Fruit fly (Drosophila melanogaster) whole organism, embryonic: Measurements from ENCODE around the gene CG3815.

Experiments used
- ATbp ChIP-seq: fragments of 200-800 bp; sonication (Bioruptor generic); optimal IDR thresholded peaks from 2 replicates; lab custom pipeline; 2017; ENCODE audit warnings: missing biosample characterization, mild to moderate bottlenecking, missing genetic modification characterization, missing genetic modification reagents
- Awh ChIP-seq: fragments of 200-800 bp; sonication (Bioruptor generic); IDR thresholded peaks from 2 replicates; pipeline ENCODE4, ENCODE4 v1.3.6; 2022; ENCODE audit warnings: missing biosample characterization, missing genetic modification characterization
- B-H1 ChIP-seq: fragments of 200-800 bp; sonication (Bioruptor generic); IDR thresholded peaks from 3 replicates; pipeline ENCODE4 v1.3.6; 2022; ENCODE audit warnings: missing biosample characterization, missing genetic modification characterization
- CG10209 ChIP-seq: fragments of 200-800 bp; sonication (Bioruptor generic); optimal IDR thresholded peaks from 3 replicates; lab custom pipeline; 2017; ENCODE audit warnings: missing biosample characterization, mild to moderate bottlenecking, missing genetic modification characterization, missing genetic modification reagents
- CG10321 ChIP-seq: fragments of 200-800 bp; sonication (Bioruptor generic); IDR thresholded peaks from 2 replicates; pipeline ENCODE4 v1.3.6; 2022; ENCODE audit warnings: missing biosample characterization, missing genetic modification characterization
- CG11093 ChIP-seq: fragments of 200-800 bp; sonication (Bioruptor generic); IDR thresholded peaks from 3 replicates; pipeline ENCODE4 v1.3.6; 2022; ENCODE audit warnings: missing biosample characterization, missing genetic modification characterization
- CG11696 ChIP-seq: fragments of 200-800 bp; sonication (Bioruptor generic); IDR thresholded peaks from 2 replicates; pipeline ENCODE4 v1.3.6; 2022; ENCODE audit warnings: missing biosample characterization, missing genetic modification characterization
- CG12104 ChIP-seq: fragments of 200-800 bp; sonication (Bioruptor generic); optimal IDR thresholded peaks from 3 replicates; lab custom pipeline; 2016; ENCODE audit warnings: missing biosample characterization, missing genetic modification characterization
- CG12155 ChIP-seq: fragments of 200-800 bp; sonication (Bioruptor generic); optimal IDR thresholded peaks from 3 replicates; lab custom pipeline; 2016; ENCODE audit warnings: missing biosample characterization, missing genetic modification characterization
- CG12744 ChIP-seq: fragments of 200-800 bp; sonication (Bioruptor generic); optimal IDR thresholded peaks from 2 replicates; lab custom pipeline; 2016; ENCODE audit warnings: missing biosample characterization, missing genetic modification characterization
- CG1529 ChIP-seq: fragments of 200-800 bp; sonication (Bioruptor generic); optimal IDR thresholded peaks from 3 replicates; lab custom pipeline; 2018; ENCODE audit warnings: missing biosample characterization, missing genetic modification characterization
- CG15479 ChIP-seq: fragments of 200-800 bp; sonication (Bioruptor generic); optimal IDR thresholded peaks from 3 replicates; lab custom pipeline; 2019; ENCODE audit warnings: missing biosample characterization, mild to moderate bottlenecking, missing genetic modification characterization, moderate library complexity
- CG1602 ChIP-seq: fragments of 200-800 bp; sonication (Bioruptor generic); optimal IDR thresholded peaks from 3 replicates; lab custom pipeline; 2016; ENCODE audit warnings: missing biosample characterization, missing genetic modification characterization
- CG18619 ChIP-seq: fragments of 200-800 bp; sonication (Bioruptor generic); optimal IDR thresholded peaks from 3 replicates; lab custom pipeline; 2017; ENCODE audit warnings: missing biosample characterization, mild to moderate bottlenecking, missing genetic modification characterization
- CG2889 ChIP-seq: fragments of 200-800 bp; sonication (Bioruptor generic); IDR thresholded peaks from 3 replicates; pipeline ENCODE4 v1.3.6; 2022; ENCODE audit warnings: missing biosample characterization, missing genetic modification characterization
- CG34422 ChIP-seq: fragments of 200-800 bp; sonication (Bioruptor generic); IDR thresholded peaks from 3 replicates; pipeline ENCODE4 v1.3.6; 2022; ENCODE audit warnings: missing biosample characterization, missing genetic modification characterization
- CG4820 ChIP-seq: fragments of 200-800 bp; sonication (Bioruptor generic); optimal IDR thresholded peaks from 3 replicates; lab custom pipeline; 2016; ENCODE audit warnings: missing biosample characterization, missing genetic modification characterization
- CG6654 ChIP-seq: fragments of 200-800 bp; sonication (Bioruptor generic); optimal IDR thresholded peaks from 2 replicates; lab custom pipeline; 2017; ENCODE audit warnings: missing biosample characterization, mild to moderate bottlenecking, missing genetic modification characterization
- CG6689 ChIP-seq: fragments of 200-800 bp; sonication (Bioruptor generic); IDR thresholded peaks from 2 replicates; pipeline ENCODE4 v1.3.6; 2022; ENCODE audit warnings: missing biosample characterization, missing genetic modification characterization
- CG8089 ChIP-seq: fragments of 200-800 bp; sonication (Bioruptor generic); optimal IDR thresholded peaks from 3 replicates; lab custom pipeline; 2016; ENCODE audit warnings: missing biosample characterization, missing genetic modification characterization
- CG8944 ChIP-seq: fragments of 200-800 bp; sonication (Bioruptor generic); optimal IDR thresholded peaks from 3 replicates; lab custom pipeline; 2016; ENCODE audit warnings: missing biosample characterization, missing genetic modification characterization
- Deaf1 ChIP-seq: fragments of 200-800 bp; optimal IDR thresholded peaks from 3 replicates; lab custom pipeline; 2019; ENCODE audit warnings: missing biosample characterization, mild to moderate bottlenecking, missing genetic modification characterization, moderate library complexity
- Dfd ChIP-seq, 2 experiments: fragments of >200 bp; optimal IDR thresholded peaks; 2 replicates each; lab custom pipeline; 2017; ENCODE audit warnings: missing biosample characterization in 2 of 2, missing genetic modification characterization in 2 of 2
- Dip2 ChIP-seq: fragments of 200-800 bp; sonication (Bioruptor generic); IDR thresholded peaks from 2 replicates; pipeline ENCODE4 v1.3.6; 2022; ENCODE audit warnings: missing biosample characterization, missing genetic modification characterization
- Doc2 ChIP-seq: fragments of 200-800 bp; sonication (Bioruptor generic); IDR thresholded peaks from 2 replicates; pipeline ENCODE4 v1.3.6; 2022; ENCODE audit warnings: missing biosample characterization, missing genetic modification characterization
- Dp ChIP-seq: fragments of 200-800 bp; sonication (Bioruptor generic); optimal IDR thresholded peaks from 2 replicates; lab custom pipeline; 2018; ENCODE audit warnings: missing biosample characterization, mild to moderate bottlenecking, missing genetic modification characterization, moderate library complexity
- Fer1 ChIP-seq: fragments of 200-800 bp; sonication (Bioruptor generic); optimal IDR thresholded peaks from 2 replicates; lab custom pipeline; 2017; ENCODE audit warnings: missing biosample characterization, mild to moderate bottlenecking, missing genetic modification characterization
- GATAe ChIP-seq: fragments of 200-800 bp; sonication (Bioruptor generic); conservative IDR thresholded peaks from 2 replicates; pipeline ENCODE4 v1.3.6; 2022; ENCODE audit warnings: missing biosample characterization, missing genetic modification characterization
- HLH54F ChIP-seq: fragments of 200-800 bp; sonication (Bioruptor generic); optimal IDR thresholded peaks from 3 replicates; lab custom pipeline; 2016; ENCODE audit warnings: missing biosample characterization, missing genetic modification characterization
- Hr78 ChIP-seq, 2 experiments: fragments of 200-800 bp in 1 of 2; fragments of >200 bp in 1 of 2; sonication (Bioruptor generic) in 1 of 2; optimal IDR thresholded peaks; 2 replicates each; lab custom pipeline; 2017 to 2019; ENCODE audit warnings: missing biosample characterization in 2 of 2, missing genetic modification characterization in 2 of 2, mild to moderate bottlenecking in 1 of 2, moderate library complexity in 1 of 2
- Max ChIP-seq: fragments of 200-800 bp; sonication (Bioruptor generic); optimal IDR thresholded peaks from 2 replicates; lab custom pipeline; 2016; ENCODE audit warnings: missing biosample characterization, mild to moderate bottlenecking, missing genetic modification characterization
- Side ChIP-seq: fragments of 200-800 bp; sonication (Bioruptor generic); optimal IDR thresholded peaks from 2 replicates; lab custom pipeline; 2016; ENCODE audit warnings: missing biosample characterization, missing genetic modification characterization
- Spps ChIP-seq: fragments of 200-800 bp; sonication (Bioruptor generic); optimal IDR thresholded peaks from 2 replicates; lab custom pipeline; 2018; ENCODE audit warnings: missing biosample characterization, mild to moderate bottlenecking, missing genetic modification characterization
- aop ChIP-seq: fragments of 200-800 bp; sonication (Bioruptor generic); IDR thresholded peaks from 2 replicates; pipeline ENCODE4 v1.3.6; 2022; ENCODE audit warnings: missing biosample characterization, missing genetic modification characterization
- bab2 ChIP-seq: fragments of 200-800 bp; sonication (Bioruptor generic); optimal IDR thresholded peaks from 2 replicates; lab custom pipeline; 2016; ENCODE audit warnings: missing biosample characterization, missing genetic modification characterization
- crp ChIP-seq, 2 experiments: fragments of 200-800 bp; sonication (Bioruptor generic); optimal IDR thresholded peaks; 2 replicates in 1 of 2; 3 replicates in 1 of 2; lab custom pipeline; 2017; ENCODE audit warnings: missing biosample characterization in 2 of 2, missing genetic modification characterization in 2 of 2, mild to moderate bottlenecking in 1 of 2, moderate library complexity in 1 of 2
- dysf ChIP-seq: fragments of 200-800 bp; sonication (Bioruptor generic); IDR thresholded peaks from 3 replicates; pipeline ENCODE4 v1.3.6; 2022; ENCODE audit warnings: missing biosample characterization, missing genetic modification characterization
- emc ChIP-seq: fragments of 200-800 bp; sonication (Bioruptor generic); optimal IDR thresholded peaks from 2 replicates; lab custom pipeline; 2016; ENCODE audit warnings: missing biosample characterization, missing genetic modification characterization
- ems ChIP-seq: fragments of 200-800 bp; sonication (Bioruptor generic); optimal IDR thresholded peaks from 3 replicates; lab custom pipeline; 2016; ENCODE audit warnings: missing biosample characterization, missing genetic modification characterization
- jigr1 ChIP-seq: fragments of 200-800 bp; sonication (Bioruptor generic); IDR thresholded peaks from 3 replicates; pipeline ENCODE4 v1.3.6; 2022; ENCODE audit warnings: missing biosample characterization, missing genetic modification characterization
- odd ChIP-seq: fragments of 200-800 bp; sonication (Bioruptor generic); optimal IDR thresholded peaks from 2 replicates; lab custom pipeline; 2017; ENCODE audit warnings: missing biosample characterization, mild to moderate bottlenecking, missing genetic modification characterization
- org-1 ChIP-seq: fragments of 200-800 bp; sonication (Bioruptor generic); optimal IDR thresholded peaks from 2 replicates; lab custom pipeline; 2017; ENCODE audit warnings: missing biosample characterization, missing genetic modification characterization
- sens-2 ChIP-seq: fragments of 200-800 bp; sonication (Bioruptor generic); IDR thresholded peaks from 2 replicates; pipeline ENCODE4 v1.3.6; 2022; ENCODE audit warnings: missing biosample characterization, missing genetic modification characterization
- seq ChIP-seq: fragments of 200-800 bp; sonication (Bioruptor generic); IDR thresholded peaks from 2 replicates; pipeline ENCODE4 v1.3.6; 2022; ENCODE audit warnings: missing biosample characterization, missing genetic modification characterization
- sima ChIP-seq: fragments of 200-800 bp; sonication (Bioruptor generic); optimal IDR thresholded peaks from 2 replicates; lab custom pipeline; 2016; ENCODE audit warnings: missing biosample characterization, missing genetic modification characterization
- slbo ChIP-seq: fragments of 200-800 bp; sonication (Bioruptor generic); IDR thresholded peaks from 2 replicates; pipeline ENCODE4 v1.3.6; 2022; ENCODE audit warnings: missing biosample characterization, missing genetic modification characterization
- sna ChIP-seq: fragments of 200-800 bp; sonication (Bioruptor generic); IDR thresholded peaks from 2 replicates; pipeline ENCODE4 v1.3.6; 2022; ENCODE audit warnings: missing biosample characterization, missing genetic modification characterization; ENCODE audit not compliant: partially characterized antibody
- sug ChIP-seq: fragments of 200-800 bp; optimal IDR thresholded peaks from 2 replicates; lab custom pipeline; 2019; ENCODE audit warnings: missing biosample characterization, mild to moderate bottlenecking, missing genetic modification characterization, moderate library complexity
- tap ChIP-seq: fragments of 200-800 bp; optimal IDR thresholded peaks from 3 replicates; lab custom pipeline; 2019; ENCODE audit warnings: missing biosample characterization, mild to moderate bottlenecking, missing genetic modification characterization, moderate library complexity
- wdn ChIP-seq: fragments of 200-800 bp; sonication (Bioruptor generic); IDR thresholded peaks from 2 replicates; pipeline ENCODE4 v1.3.6; 2022; ENCODE audit warnings: missing biosample characterization, missing genetic modification characterization

CG3815 gene

DNA sequence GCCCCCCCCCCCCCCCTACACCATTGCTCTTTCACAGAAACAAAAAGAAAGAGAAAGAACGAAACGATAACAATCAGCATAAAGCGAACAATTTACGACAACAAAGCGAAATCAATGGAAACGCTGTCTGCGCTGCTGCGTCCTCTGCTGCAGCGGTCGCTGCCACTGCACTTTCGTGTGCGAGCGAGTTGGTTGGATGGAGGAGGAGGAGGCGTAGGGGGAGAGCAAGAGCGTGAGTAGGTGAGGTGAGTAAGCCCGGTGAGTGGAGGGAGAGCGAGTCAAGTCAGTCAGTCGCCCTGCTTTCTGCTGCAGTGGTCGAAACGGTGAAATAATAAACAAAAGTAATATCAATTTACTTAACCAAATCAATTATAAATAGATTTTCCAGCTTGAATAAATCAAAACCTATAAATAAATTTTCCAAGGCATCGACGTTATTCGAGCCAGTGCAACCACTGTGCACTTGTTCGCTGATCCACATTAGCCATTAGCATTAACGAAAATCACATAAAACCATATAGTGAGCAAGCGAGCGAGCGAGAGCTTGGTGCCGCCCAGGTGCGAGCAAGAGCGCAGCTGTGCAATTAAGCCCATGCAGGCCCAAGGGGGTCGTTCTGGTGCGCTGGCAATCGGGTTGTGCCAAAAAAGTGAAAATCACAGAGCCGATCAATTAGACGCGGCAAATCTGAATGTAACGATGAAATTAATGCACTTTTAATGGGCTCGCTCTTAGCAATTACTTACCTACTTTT, 48.8 kb downstream of the CG3815 start (continued):
- TF ChIP-seq Spps (tag; lab: Kevin White, UChicago) (no peak), GATAe (GFP tag; lab: Robert Waterston, UW) (no peak), sima (GFP tag; lab: Kevin White, UChicago) (no peak), odd (GFP tag; lab: Kevin White, UChicago) (no peak), ems (GFP tag; lab: Kevin White, UChicago) (no peak), CG12104 (no peak), CG11093 (0 out of 3 replicates have a peak, but pooled peaks have one; percentile 13), Dp (no peak), CG11696 (GFP tag; lab: Robert Waterston, UW) (no peak), bab2 (GFP tag; lab: Kevin White, UChicago) (peak; percentile 14), Hr78 (GFP tag; optimal IDR thresholded peaks at IDR 0.05; lab: Kevin White, UChicago) (peak in 1 of 2 experiments; percentile 27), CG18619 (GFP tag; lab: Kevin White, UChicago) (no peak), HLH54F (no peak), CG34422 (peak; percentile 68; the same call in 1 of the 3 replicates), Doc2 (GFP tag; lab: Robert Waterston, UW) (no peak), Dfd (GFP tag; optimal IDR thresholded peaks at IDR 0.05; lab: Kevin White, UChicago) (no peak), seq (GFP tag; lab: Robert Waterston, UW) (no peak), sens-2 (GFP tag; lab: Robert Waterston, UW) (peak; percentile 57), CG8089 (peak; percentile 9), Deaf1 (tag; lab: Kevin White, UChicago) (no peak), sna (GFP tag; lab: Robert Waterston, UW) (0 out of 2 replicates have a peak, but pooled peaks have one; percentile 23), CG12155 (no peak), CG15479 (GFP tag; lab: Kevin White, UChicago) (no peak), CG10209 (GFP tag; lab: Kevin White, UChicago) (peak; percentile 10), CG2889 (GFP tag; lab: Robert Waterston, UW) (no peak), CG10321 (GFP tag; lab: Robert Waterston, UW) (0 out of 2 replicates have a peak, but pooled peaks have one; percentile 19), CG12744 (GFP tag; lab: Kevin White, UChicago) (no peak), B-H1 (GFP tag; lab: Robert Waterston, UW) (peak; percentile 24; the same call in 1 of the 3 replicates), aop (GFP tag; lab: Robert Waterston, UW) (peak; percentile 2; the same call in 1 of the 2 replicates), org-1 (GFP tag; lab: Kevin White, UChicago) (no peak), CG4820 (GFP tag; lab: Kevin White, UChicago) (no peak), dysf (GFP tag; lab: Robert Waterston, UW) (peak; percentile 59; the same call in 2 of the 3 replicates), ATbp (GFP tag; lab: Kevin White, UChicago) (peak; percentile 69), CG1529 (peak; percentile 15), Dip2 (no peak), jigr1 (GFP tag; lab: Robert Waterston, UW) (peak; percentile 54; the same call in 1 of the 3 replicates), CG6689 (GFP tag; lab: Robert Waterston, UW) (peak; percentile 47), CG8944 (no peak), sug (tag; lab: Kevin White, UChicago) (no peak), emc (GFP tag; lab: Kevin White, UChicago) (no peak), Awh (GFP tag; lab: Robert Waterston, UW) (peak; percentile 86), tap (tag; lab: Kevin White, UChicago) (peak; percentile 18), CG1602 (GFP tag; lab: Kevin White, UChicago) (no peak), Fer1 (no peak), Max (GFP tag; lab: Kevin White, UChicago) (no peak), crp (GFP tag; optimal IDR thresholded peaks at IDR 0.05; lab: Kevin White, UChicago) (no peak), CG6654 (no peak), wdn (GFP tag; lab: Robert Waterston, UW) (no peak), Side (GFP tag; lab: Kevin White, UChicago) (no peak), slbo (GFP tag; lab: Robert Waterston, UW) (0 out of 2 replicates have a peak, but pooled peaks have one; percentile 7)
